Fruit fly (Drosophila melanogaster): ENCODE measurements around the gene Pfdn1.

Gene Pfdn1

dm6 chr2L:6068544-6069251, at the start of gene Pfdn1, which contains the start of gene CG9150:
Gene Pfdn1 (plus strand): TSS chr2L:6069079.
Gene CG9150 (minus strand): TSS chr2L:6068594.
- TF ChIP-seq CG34367 (tag; optimal IDR thresholded peaks at IDR 0.05) (no peak), CG4496 (GFP tag; IDR thresholded peaks at IDR 0.05) (0 out of 3 replicates have a peak, but pooled peaks have one; percentile 19), D1 (tag; optimal IDR thresholded peaks at IDR 0.05) (no peak), Ets98B (GFP tag; IDR thresholded peaks at IDR 0.05) (peak; percentile 18; the same call in 1 of the 2 replicates)

DNA sequence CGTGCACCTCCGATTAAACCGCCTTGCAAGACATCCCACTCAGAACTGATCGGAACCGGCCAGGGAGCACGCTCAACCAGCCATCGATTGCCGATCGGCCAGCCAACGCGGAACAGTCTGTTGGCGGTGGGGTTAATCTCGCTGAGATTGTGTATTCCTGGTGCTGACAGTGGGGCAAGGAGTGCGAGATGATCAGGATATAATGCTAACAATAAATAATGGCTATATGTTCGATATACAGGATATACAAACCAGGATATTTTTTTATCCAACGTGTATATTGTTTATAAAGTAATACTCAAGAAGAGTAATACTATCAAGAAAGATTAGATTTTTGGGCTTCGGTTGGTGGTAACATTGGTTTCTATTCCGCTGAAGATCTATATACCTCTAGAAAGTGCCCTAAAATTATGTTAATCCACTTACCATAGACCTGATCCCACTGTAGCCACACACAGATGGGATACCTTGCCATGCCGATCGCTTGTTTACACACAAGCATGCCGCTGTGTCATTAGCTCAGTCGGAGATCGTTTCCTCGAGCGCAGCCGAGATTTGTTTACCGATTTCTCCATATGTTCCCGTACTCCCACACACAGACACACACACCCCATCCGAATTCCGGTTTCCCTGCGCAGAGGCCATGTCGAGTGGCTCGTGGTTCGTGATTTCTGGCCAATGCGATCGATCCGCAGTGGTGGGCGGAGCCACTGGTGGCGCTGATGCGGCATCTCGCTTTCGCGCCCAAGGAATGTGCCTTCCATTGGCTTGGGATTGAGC, 49.3 kb upstream of the Pfdn1 start, which contains the start of gene H2.0:
TSS of gene H2.0 (minus strand) at position 51 of the 780 bp plus-strand sequence.
- peak; percentile 75 for TF ChIP-seq Pif1B (GFP tag; optimal IDR thresholded peaks at IDR 0.05)
- no peak for TF ChIP-seq CG17806 (tag; optimal IDR thresholded peaks at IDR 0.05)
- TF ChIP-seq gl (tag; optimal IDR thresholded peaks at IDR 0.05): peak; percentile 42
- TF ChIP-seq CG12605 (GFP tag; IDR thresholded peaks at IDR 0.05): no peak
- peak; percentile 73 for TF ChIP-seq CG8159 (tag; optimal IDR thresholded peaks at IDR 0.05)
- TF ChIP-seq EcR (GFP tag; optimal IDR thresholded peaks at IDR 0.05): no peak
- TF ChIP-seq Snoo (tag; optimal IDR thresholded peaks at IDR 0.05): no peak
- no peak for TF ChIP-seq D1 (tag; optimal IDR thresholded peaks at IDR 0.05)
- peak; percentile 62 for TF ChIP-seq CG9948 (tag; optimal IDR thresholded peaks at IDR 0.05)
- TF ChIP-seq Ets98B (GFP tag; IDR thresholded peaks at IDR 0.05): peak; percentile 21; the same call in 1 of the 2 replicates
- TF ChIP-seq Pif1A (GFP tag; optimal IDR thresholded peaks at IDR 0.05): peak; percentile 55
- 0 out of 3 replicates have a peak, but pooled peaks have one; percentile 17 for TF ChIP-seq fd96Ca (GFP tag; IDR thresholded peaks at IDR 0.05)
- 0 out of 2 replicates have a peak, but pooled peaks have one; percentile 17 for TF ChIP-seq rn (GFP tag; IDR thresholded peaks at IDR 0.05)
- peak; percentile 79 for TF ChIP-seq CG8301 (tag; optimal IDR thresholded peaks at IDR 0.05)
- TF ChIP-seq CG10348 (GFP tag; IDR thresholded peaks at IDR 0.05): no peak
- TF ChIP-seq CG14655 (GFP tag; optimal IDR thresholded peaks at IDR 0.05): peak; percentile 79
- TF ChIP-seq CG13204 (GFP tag; optimal IDR thresholded peaks at IDR 0.05): peak; percentile 10
- TF ChIP-seq CG4496 (GFP tag; IDR thresholded peaks at IDR 0.05): no peak; the same call in 2 of the 3 replicates
- TF ChIP-seq CG34367 (tag; optimal IDR thresholded peaks at IDR 0.05): no peak
- TF ChIP-seq CG32121 (GFP tag; IDR thresholded peaks at IDR 0.05): no peak
- TF ChIP-seq CG15710 (tag; optimal IDR thresholded peaks at IDR 0.05): peak; percentile 75

- TF ChIP-seq CG15710 (tag; optimal IDR thresholded peaks at IDR 0.05) (no peak), D1 (tag; optimal IDR thresholded peaks at IDR 0.05) (no peak), Snoo (tag; optimal IDR thresholded peaks at IDR 0.05) (no peak), CG10348 (GFP tag; IDR thresholded peaks at IDR 0.05) (no peak), CG12605 (GFP tag; IDR thresholded peaks at IDR 0.05) (no peak), CG8159 (tag; optimal IDR thresholded peaks at IDR 0.05) (no peak), Pif1B (GFP tag; optimal IDR thresholded peaks at IDR 0.05) (no peak), CG17806 (tag; optimal IDR thresholded peaks at IDR 0.05) (no peak), CG32121 (GFP tag; IDR thresholded peaks at IDR 0.05) (no peak), CG4496 (GFP tag; IDR thresholded peaks at IDR 0.05) (no peak), rn (GFP tag; IDR thresholded peaks at IDR 0.05) (no peak), Ets98B (GFP tag; IDR thresholded peaks at IDR 0.05) (no peak), EcR (GFP tag; optimal IDR thresholded peaks at IDR 0.05) (no peak), fd96Ca (GFP tag; IDR thresholded peaks at IDR 0.05) (no peak), CG9948 (tag; optimal IDR thresholded peaks at IDR 0.05) (no peak), Pif1A (GFP tag; optimal IDR thresholded peaks at IDR 0.05) (no peak), CG8301 (tag; optimal IDR thresholded peaks at IDR 0.05) (no peak), gl (tag; optimal IDR thresholded peaks at IDR 0.05) (no peak), CG34367 (tag; optimal IDR thresholded peaks at IDR 0.05) (no peak)
Observed at dm6 chr2L:6020535-6020934, 48.3 kb upstream of the Pfdn1 start, which contains the start of gene CG13996. Gene CG13996 (plus strand): TSS chr2L:6020835.

DNA sequence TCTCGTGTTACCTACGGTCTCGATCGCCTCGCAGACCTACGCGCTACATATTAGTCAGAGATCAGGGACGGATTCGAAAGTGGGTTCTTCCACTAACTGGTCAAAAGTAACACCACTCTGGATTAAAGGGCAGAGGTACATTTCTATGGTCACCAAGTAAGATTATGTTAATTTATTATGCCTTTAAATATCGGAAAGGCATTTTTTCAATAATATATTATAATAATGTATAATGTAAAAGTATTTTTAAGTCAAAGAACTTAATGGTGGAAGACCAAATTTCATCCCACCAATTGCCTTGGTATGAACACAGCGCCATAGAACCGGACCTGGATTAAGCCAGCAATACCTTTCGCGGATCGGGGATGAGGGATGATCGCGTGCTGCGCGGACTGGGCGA, 46.1 kb upstream of the Pfdn1 start:
- TF ChIP-seq CG10348 (GFP tag; IDR thresholded peaks at IDR 0.05): no peak
- peak; percentile 3 for TF ChIP-seq CG13204 (GFP tag; optimal IDR thresholded peaks at IDR 0.05)
- peak; percentile 83 for TF ChIP-seq CG8159 (tag; optimal IDR thresholded peaks at IDR 0.05)
- TF ChIP-seq CG12605 (GFP tag; IDR thresholded peaks at IDR 0.05): no peak
- TF ChIP-seq Pif1A (GFP tag; optimal IDR thresholded peaks at IDR 0.05): peak; percentile 65
- TF ChIP-seq EcR (GFP tag; optimal IDR thresholded peaks at IDR 0.05): no peak
- TF ChIP-seq Pif1B (GFP tag; optimal IDR thresholded peaks at IDR 0.05): peak; percentile 74
- peak; percentile 66 for TF ChIP-seq CG9948 (tag; optimal IDR thresholded peaks at IDR 0.05)
- TF ChIP-seq Ets98B (GFP tag; IDR thresholded peaks at IDR 0.05): no peak
- peak; percentile 57 for TF ChIP-seq CG15710 (tag; optimal IDR thresholded peaks at IDR 0.05)
- TF ChIP-seq CG17806 (tag; optimal IDR thresholded peaks at IDR 0.05): peak; percentile 76
- TF ChIP-seq CG4496 (GFP tag; IDR thresholded peaks at IDR 0.05): 0 out of 3 replicates have a peak, but pooled peaks have one; percentile 20
- TF ChIP-seq CG8301 (tag; optimal IDR thresholded peaks at IDR 0.05): peak; percentile 53
- TF ChIP-seq Snoo (tag; optimal IDR thresholded peaks at IDR 0.05): peak; percentile 59
- peak; percentile 77 for TF ChIP-seq CG14655 (GFP tag; optimal IDR thresholded peaks at IDR 0.05)
- TF ChIP-seq CG34367 (tag; optimal IDR thresholded peaks at IDR 0.05): peak; percentile 40
- TF ChIP-seq CG32121 (GFP tag; IDR thresholded peaks at IDR 0.05): no peak
- peak; percentile 16 for TF ChIP-seq D1 (tag; optimal IDR thresholded peaks at IDR 0.05)
- peak; percentile 32 for TF ChIP-seq gl (tag; optimal IDR thresholded peaks at IDR 0.05)
- TF ChIP-seq fd96Ca (GFP tag; IDR thresholded peaks at IDR 0.05): peak; percentile 51; the same call in 2 of the 3 replicates
- TF ChIP-seq rn (GFP tag; IDR thresholded peaks at IDR 0.05): no peak

All from whole organism, pupa.